Worm (Caenorhabditis elegans) whole organism, early embryonic: ENCODE data around the gene T10B10.4.
A peak's percentile ranks its signal among the peaks of the same experiment; 100 is the strongest.

Source experiments
- B0310.2 ChIP-seq: sonication (generic microtip); optimal IDR thresholded peaks from 2 replicates; lab custom pipeline; 2016; ENCODE audit warnings: mild to moderate bottlenecking, missing genetic modification characterization, missing compliant biosample characterization
- F13C5.2 ChIP-seq: sonication (generic microtip); optimal IDR thresholded peaks from 2 replicates; lab custom pipeline; 2017; ENCODE audit warnings: mild to moderate bottlenecking, missing genetic modification characterization, inconsistent platforms, missing compliant biosample characterization
- aly-1 ChIP-seq: sonication (generic microtip); optimal IDR thresholded peaks from 2 replicates; lab custom pipeline; 2016; ENCODE audit warnings: missing genetic modification characterization, missing compliant biosample characterization
- ama-1 ChIP-seq: fragments of 150-350 bp; optimal IDR thresholded peaks from 2 replicates; lab custom pipeline; 2014
- ceh-13 ChIP-seq: fragments of 200-800 bp; sonication (Bioruptor generic); optimal IDR thresholded peaks from 2 replicates; lab custom pipeline; 2018; ENCODE audit warnings: mild to moderate bottlenecking, missing genetic modification characterization, missing compliant biosample characterization
- ceh-36 ChIP-seq: sonication (generic microtip); optimal IDR thresholded peaks from 2 replicates; lab custom pipeline; 2016; ENCODE audit warnings: missing genetic modification characterization, inconsistent platforms, missing compliant biosample characterization
- ets-7 ChIP-seq: sonication (generic microtip); optimal IDR thresholded peaks from 2 replicates; lab custom pipeline; 2016; ENCODE audit warnings: missing genotype, missing genetic modification characterization, missing compliant biosample characterization
- flt-1 ChIP-seq: fragments of 200-800 bp; sonication (Bioruptor generic); IDR thresholded peaks from 2 replicates; pipeline ENCODE4 v1.3.6; 2022; ENCODE audit warnings: missing genetic modification characterization, missing compliant biosample characterization
- hmbx-1 ChIP-seq: sonication (generic microtip); optimal IDR thresholded peaks from 2 replicates; lab custom pipeline; 2016; ENCODE audit warnings: mild to moderate bottlenecking, missing genetic modification characterization, missing compliant biosample characterization
- hmg-4 ChIP-seq: fragments of 200-800 bp; sonication (Bioruptor generic); optimal IDR thresholded peaks from 2 replicates; lab custom pipeline; 2018; ENCODE audit warnings: mild to moderate bottlenecking, missing genetic modification characterization, missing compliant biosample characterization
- hnd-1 ChIP-seq: sonication (generic microtip); optimal IDR thresholded peaks from 2 replicates; lab custom pipeline; 2016; ENCODE audit warnings: missing genetic modification characterization, missing compliant biosample characterization
- pes-1 ChIP-seq: fragments of 200-800 bp; sonication (Bioruptor generic); IDR thresholded peaks from 2 replicates; pipeline ENCODE4 v1.3.6; 2022; ENCODE audit warnings: missing genetic modification reagents, missing genetic modification characterization, missing compliant biosample characterization
- scrt-1 ChIP-seq: fragments of 200-800 bp; sonication (Bioruptor generic); IDR thresholded peaks from 2 replicates; pipeline ENCODE4 v1.3.6; 2022; ENCODE audit warnings: missing genetic modification characterization, missing compliant biosample characterization
- sea-1 ChIP-seq: fragments of 200-800 bp; sonication (Bioruptor generic); conservative IDR thresholded peaks from 2 replicates; pipeline ENCODE4 v1.3.6; 2022; ENCODE audit warnings: missing genetic modification characterization, missing compliant biosample characterization
- tbx-11 ChIP-seq: fragments of 200-800 bp; sonication (Bioruptor generic); IDR thresholded peaks from 2 replicates; pipeline ENCODE4 v1.3.6; 2022; ENCODE audit warnings: missing genetic modification characterization, missing compliant biosample characterization
- tbx-37 ChIP-seq: fragments of 200-800 bp; sonication (Bioruptor generic); conservative IDR thresholded peaks from 2 replicates; pipeline ENCODE4 v1.3.6; 2022; ENCODE audit warnings: missing genetic modification reagents, missing genetic modification characterization, missing compliant biosample characterization
- tra-4 ChIP-seq: sonication (generic microtip); optimal IDR thresholded peaks from 2 replicates; lab custom pipeline; 2017; ENCODE audit warnings: missing genetic modification characterization, missing compliant biosample characterization

Gene T10B10.4

DNA sequence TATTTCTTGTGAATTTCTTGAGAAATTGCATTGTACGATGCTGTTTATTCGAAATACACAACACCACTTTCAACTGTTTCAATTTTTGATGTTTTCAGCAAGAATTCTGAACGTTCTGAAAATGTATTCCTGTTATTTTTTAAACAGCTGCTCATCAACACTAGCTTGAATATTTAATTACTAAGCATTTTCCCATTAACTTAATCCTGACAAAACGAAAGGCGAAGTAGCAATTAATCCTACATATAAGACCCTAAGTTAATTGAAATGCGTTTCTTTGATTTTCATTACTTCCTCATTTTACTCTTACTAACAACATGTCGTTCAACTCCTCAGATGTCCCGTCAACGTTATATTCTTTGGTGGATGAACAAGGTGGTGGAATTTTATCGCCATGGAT, 21.5 kb upstream of the T10B10.4 start, which contains the start of gene ocr-3:
Gene ocr-3 (plus strand): TSS at position 301 of the 400 bp plus-strand sequence.
- no peak for TF ChIP-seq sea-1 (GFP tag; lab: Robert Waterston, UW)

- no peak for TF ChIP-seq F13C5.2 (tag; lab: Kevin White, UChicago)
- no peak for TF ChIP-seq tbx-11 (GFP tag; lab: Robert Waterston, UW)
These were observed 19.0 kb upstream of the T10B10.4 start for ce11 chrX:15170958-15171357.

ce11 chrX:15173303-15173904, 16.5 kb upstream of the T10B10.4 start, which contains the start of gene ucr-2.2:
Gene ucr-2.2, plus strand, starts transcription at chrX:15173904.
- TF ChIP-seq tbx-11 (GFP tag; lab: Robert Waterston, UW) (0 out of 2 replicates have a peak, but pooled peaks have one; percentile 40), pes-1 (GFP tag; lab: Robert Waterston, UW) (peak; percentile 48; the same call in 1 of the 2 replicates), scrt-1 (no peak), F13C5.2 (tag; lab: Kevin White, UChicago) (peak; percentile 79)

DNA sequence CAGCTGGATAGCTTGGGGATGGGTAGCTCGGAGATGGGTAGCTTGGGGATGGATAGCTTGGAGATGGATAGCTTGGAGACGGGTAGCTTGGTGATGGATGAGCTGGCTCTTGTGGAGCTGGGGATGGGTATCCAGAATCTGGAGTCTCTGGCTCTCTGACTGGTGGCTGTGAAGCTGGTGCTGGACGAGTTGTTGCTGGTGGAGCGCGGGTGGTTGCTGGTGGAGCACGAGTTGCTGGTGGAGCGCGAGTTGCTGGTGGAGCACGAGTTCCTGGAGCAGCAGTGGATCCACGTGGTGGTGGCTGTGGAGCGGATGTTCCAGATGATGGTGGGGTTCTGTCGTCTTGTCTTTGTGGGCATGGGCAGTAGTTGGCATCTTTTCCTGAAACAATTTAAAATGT, 14.7 kb upstream of the T10B10.4 start:
- TF ChIP-seq tbx-11 (GFP tag; lab: Robert Waterston, UW) (no peak), pes-1 (GFP tag; lab: Robert Waterston, UW) (no peak), F13C5.2 (tag; lab: Kevin White, UChicago) (no peak), ceh-36 (no peak), flt-1 (no peak), ama-1 (no peak), sea-1 (GFP tag; lab: Robert Waterston, UW) (no peak), aly-1 (tag; lab: Kevin White, UChicago) (no peak), tbx-37 (GFP tag; lab: Robert Waterston, UW) (no peak), hmg-4 (no peak), tra-4 (tag; lab: Kevin White, UChicago) (no peak), ets-7 (tag; lab: Kevin White, UChicago) (no peak), ceh-13 (GFP tag; lab: Kevin White, UChicago) (no peak), hnd-1 (tag; lab: Kevin White, UChicago) (no peak), scrt-1 (no peak), B0310.2 (tag; lab: Kevin White, UChicago) (no peak)

DNA sequence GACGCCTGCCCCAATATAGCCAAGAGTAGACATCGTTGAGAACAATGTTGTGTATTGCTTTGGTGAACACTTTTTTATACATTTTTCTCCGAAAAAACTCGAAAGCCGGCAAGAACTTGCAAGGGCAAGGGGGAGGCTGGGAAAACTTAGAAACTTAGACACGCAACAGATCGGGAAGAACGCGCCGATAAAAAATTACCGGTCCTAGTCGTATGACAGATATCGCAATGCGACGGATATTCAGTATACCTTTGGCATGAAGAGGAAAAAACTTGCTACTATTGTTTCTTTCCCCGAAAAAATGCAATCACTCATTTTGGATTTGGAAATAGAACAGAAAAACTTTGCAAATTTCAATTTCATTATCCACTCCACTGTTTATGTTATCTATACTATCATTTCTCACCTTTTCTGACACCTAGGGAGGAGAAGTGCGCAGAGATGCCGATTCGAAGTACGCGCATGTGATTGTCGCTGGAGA, 13.5 kb upstream of the T10B10.4 start, which contains the start of gene col-41:
Gene col-41 (minus strand): TSS at position 51 of the 481 bp plus-strand sequence.
- TF ChIP-seq F13C5.2 (tag; lab: Kevin White, UChicago) (no peak), flt-1 (no peak), hnd-1 (tag; lab: Kevin White, UChicago) (no peak)

- TF ChIP-seq F13C5.2 (tag; lab: Kevin White, UChicago) (peak; percentile 77), aly-1 (tag; lab: Kevin White, UChicago) (no peak), hnd-1 (tag; lab: Kevin White, UChicago) (no peak), scrt-1 (no peak), ets-7 (tag; lab: Kevin White, UChicago) (no peak), flt-1 (no peak), sea-1 (GFP tag; lab: Robert Waterston, UW) (peak; percentile 62; the same call in 1 of the 2 replicates), hmbx-1 (no peak), ama-1 (no peak), ceh-36 (no peak), B0310.2 (tag; lab: Kevin White, UChicago) (no peak), tbx-37 (GFP tag; lab: Robert Waterston, UW) (peak; percentile 30; the same call in 1 of the 2 replicates), ceh-13 (GFP tag; lab: Kevin White, UChicago) (no peak), hmg-4 (peak; percentile 83), tbx-11 (GFP tag; lab: Robert Waterston, UW) (peak; percentile 50; the same call in 1 of the 2 replicates), tra-4 (tag; lab: Kevin White, UChicago) (no peak), pes-1 (GFP tag; lab: Robert Waterston, UW) (no peak)
These were observed 8.5 kb upstream of the T10B10.4 start, which contains the start of gene pkhm-2 for ce11 chrX:15181454-15181853. Gene pkhm-2, minus strand, starts transcription at chrX:15181465.

ce11 chrX:15188510-15188909, 1.4 kb upstream of the T10B10.4 start:
- TF ChIP-seq F13C5.2 (tag; lab: Kevin White, UChicago): no peak
- TF ChIP-seq scrt-1: no peak
- no peak for TF ChIP-seq hmbx-1
- TF ChIP-seq aly-1 (tag; lab: Kevin White, UChicago): no peak
- no peak for TF ChIP-seq tbx-11 (GFP tag; lab: Robert Waterston, UW)
- TF ChIP-seq tbx-37 (GFP tag; lab: Robert Waterston, UW): no peak
- TF ChIP-seq hmg-4: no peak
- no peak for TF ChIP-seq sea-1 (GFP tag; lab: Robert Waterston, UW)

DNA sequence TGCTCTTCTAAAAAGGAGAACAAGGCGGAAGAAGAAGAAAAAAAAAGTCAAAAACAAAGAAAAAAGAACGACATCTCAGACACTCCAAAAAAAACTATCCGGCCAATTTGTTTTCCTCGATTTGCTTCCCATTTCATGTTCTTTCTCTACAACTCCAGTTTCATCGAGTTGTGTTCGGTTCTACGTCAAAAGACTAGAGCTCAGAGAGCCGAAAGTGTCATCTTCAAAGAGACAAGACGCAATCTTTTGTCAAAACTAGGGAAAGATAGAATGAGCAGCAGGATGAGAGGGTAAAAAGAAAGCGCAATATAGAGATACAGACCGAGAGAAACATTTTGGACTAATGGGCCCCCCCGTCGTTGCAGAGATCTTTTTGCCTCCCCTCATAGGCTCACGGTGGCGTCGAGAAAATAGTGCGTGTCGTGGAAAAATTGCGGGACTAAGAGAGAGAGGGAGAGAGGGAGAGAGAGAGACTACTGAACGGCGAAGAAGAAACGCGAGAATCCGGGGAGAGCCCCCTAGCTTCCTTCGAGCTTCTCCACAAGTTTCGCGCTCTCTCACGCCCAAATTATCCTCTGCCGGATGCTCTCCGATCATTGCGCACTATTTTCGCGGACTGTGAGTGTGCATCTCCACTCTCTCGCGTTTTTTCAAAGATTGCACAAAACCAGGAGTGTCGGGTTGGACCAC, 792 bp upstream of the T10B10.4 start:
- TF ChIP-seq hnd-1 (tag; lab: Kevin White, UChicago) (no peak), hmg-4 (no peak), hmbx-1 (no peak), ama-1 (no peak), tra-4 (tag; lab: Kevin White, UChicago) (no peak), flt-1 (no peak), tbx-37 (GFP tag; lab: Robert Waterston, UW) (no peak), F13C5.2 (tag; lab: Kevin White, UChicago) (peak; percentile 0), scrt-1 (0 out of 2 replicates have a peak, but pooled peaks have one; percentile 28), ets-7 (tag; lab: Kevin White, UChicago) (no peak)
